Worm (Caenorhabditis elegans): ENCODE measurements around the gene glr-4.

The glr-4 gene

DNA sequence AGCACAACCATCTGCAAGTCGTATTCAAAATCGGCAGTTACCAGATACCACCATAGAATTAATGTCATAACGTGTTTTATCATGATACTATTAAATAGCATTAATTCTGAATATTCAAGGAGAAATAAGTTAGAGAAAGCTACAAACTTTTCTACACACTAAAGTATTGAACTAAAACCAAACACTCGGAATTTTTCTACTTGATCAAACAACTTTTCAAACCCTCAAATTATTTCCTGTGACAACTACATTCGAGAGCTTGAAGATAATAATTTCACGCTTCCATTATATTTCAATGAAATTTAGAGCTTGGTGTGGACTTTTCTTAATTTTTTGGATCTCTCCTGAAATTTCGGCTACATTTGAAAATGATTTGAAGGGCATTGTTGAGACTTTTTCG is 28.3 kb upstream of the glr-4 start, which contains the start of gene irld-47:
irld-47 (minus strand) TSS at position 101 of the 400 bp plus-strand sequence.
- no peak for TF ChIP-seq snpc-4 (tag; optimal IDR thresholded peaks at IDR 0.05)
- no peak for TF ChIP-seq lsy-2 (tag; optimal IDR thresholded peaks at IDR 0.05)
- TF ChIP-seq ama-1 (optimal IDR thresholded peaks at IDR 0.05), result no peak
- TF ChIP-seq lin-39 (tag; optimal IDR thresholded peaks at IDR 0.05), result no peak
- no peak for TF ChIP-seq mdl-1 (tag; optimal IDR thresholded peaks at IDR 0.05)
- no peak for TF ChIP-seq ztf-11 (tag; optimal IDR thresholded peaks at IDR 0.05)
- no peak for TF ChIP-seq ZK546.5 (tag; optimal IDR thresholded peaks at IDR 0.05)
- TF ChIP-seq mab-5 (tag; optimal IDR thresholded peaks at IDR 0.05), result no peak
- TF ChIP-seq crh-2 (tag; optimal IDR thresholded peaks at IDR 0.05), result no peak
- TF ChIP-seq nhr-237 (tag; optimal IDR thresholded peaks at IDR 0.05), result no peak
- TF ChIP-seq aly-2 (tag; optimal IDR thresholded peaks at IDR 0.05), result no peak
- TF ChIP-seq unc-39 (tag; optimal IDR thresholded peaks at IDR 0.05), result no peak
- TF ChIP-seq blmp-1 (tag; optimal IDR thresholded peaks at IDR 0.05; ENCODE audit: insufficient read depth), result no peak
- TF ChIP-seq unc-62 (GFP tag; optimal IDR thresholded peaks at IDR 0.05), result no peak
- no peak for TF ChIP-seq R02D3.7 (tag; optimal IDR thresholded peaks at IDR 0.05)
- no peak for TF ChIP-seq nhr-129 (tag; optimal IDR thresholded peaks at IDR 0.05)
- no peak for TF ChIP-seq sma-3 (GFP tag; optimal IDR thresholded peaks at IDR 0.05)
- TF ChIP-seq ztf-1 (GFP tag; conservative IDR thresholded peaks at IDR 0.05), result no peak

DNA sequence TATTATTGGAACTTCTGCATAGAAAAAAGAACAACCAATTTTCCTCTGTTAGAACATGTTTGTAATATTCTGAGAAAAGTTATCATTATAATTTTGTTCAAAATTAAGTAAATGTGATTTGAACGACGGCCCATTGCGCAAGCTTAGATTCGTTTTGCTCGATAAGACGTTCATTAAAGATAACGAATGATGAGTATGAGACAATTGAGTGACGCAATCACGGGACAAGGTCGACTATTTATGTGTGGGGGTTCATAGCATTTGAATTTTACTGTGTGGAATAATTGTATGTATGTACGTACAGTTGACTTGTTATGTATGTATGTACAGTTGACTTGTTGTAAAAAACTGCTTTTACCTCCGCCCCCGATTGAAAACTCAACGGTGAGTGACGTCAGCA is 25.2 kb upstream of the glr-4 start:
- TF ChIP-seq lin-13 (GFP tag; optimal IDR thresholded peaks at IDR 0.05) (no peak), nhr-237 (tag; optimal IDR thresholded peaks at IDR 0.05) (no peak), lin-39 (tag; optimal IDR thresholded peaks at IDR 0.05) (no peak), zag-1 (tag; optimal IDR thresholded peaks at IDR 0.05) (no peak), lin-11 (tag; optimal IDR thresholded peaks at IDR 0.05) (no peak), egl-27 (tag; optimal IDR thresholded peaks at IDR 0.05) (no peak), ama-1 (optimal IDR thresholded peaks at IDR 0.05) (no peak)

DNA sequence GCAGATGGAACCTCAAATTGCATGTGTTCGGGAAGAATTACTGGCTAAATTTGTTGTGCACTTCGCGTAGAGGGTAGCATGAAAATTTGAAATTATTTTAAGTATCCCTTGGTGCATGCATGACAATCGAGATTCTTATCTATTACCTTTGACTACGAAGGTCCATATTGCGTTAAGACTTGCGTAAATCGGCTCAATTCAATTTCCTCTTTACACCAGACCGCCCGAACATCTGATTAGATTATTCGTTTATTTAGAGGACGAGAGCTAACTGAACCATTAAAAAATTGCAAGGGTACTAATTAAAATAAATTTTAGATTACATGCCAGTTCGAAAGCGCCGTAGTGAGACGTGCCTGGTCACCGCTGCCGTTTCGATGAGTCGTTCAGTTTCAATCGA is 23.5 kb upstream of the glr-4 start:
- TF ChIP-seq nhr-237 (tag; optimal IDR thresholded peaks at IDR 0.05) (no peak), mab-5 (tag; optimal IDR thresholded peaks at IDR 0.05) (no peak), lsy-2 (tag; optimal IDR thresholded peaks at IDR 0.05) (no peak), sma-3 (GFP tag; optimal IDR thresholded peaks at IDR 0.05) (no peak)

DNA sequence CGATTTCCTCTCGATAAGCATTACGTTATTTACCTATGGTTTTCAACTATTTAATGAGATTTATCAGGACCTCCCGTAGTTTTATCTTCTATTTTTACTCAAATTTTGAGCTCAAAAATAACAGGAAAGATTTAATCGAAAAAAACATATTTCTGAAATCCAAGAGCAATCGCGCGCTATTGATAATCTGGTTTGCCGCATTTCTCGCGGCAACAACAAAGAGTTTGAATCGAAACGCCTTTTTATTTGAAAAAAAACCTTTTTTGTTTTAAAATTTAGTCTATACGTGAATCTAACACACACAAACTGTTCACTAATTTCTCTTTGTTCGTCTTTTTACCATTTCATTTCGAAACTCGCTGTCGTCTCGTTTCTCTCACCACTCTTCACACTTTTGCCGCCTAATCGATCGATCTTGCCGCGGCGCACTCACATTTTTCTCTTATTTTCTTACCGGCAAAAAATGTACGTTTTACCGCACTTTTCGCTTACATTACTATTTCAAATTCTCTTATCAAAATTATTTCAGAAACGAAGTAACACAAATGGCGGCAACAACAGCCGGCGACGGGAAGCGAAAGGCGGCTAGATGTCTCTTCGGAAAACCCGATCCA is 22.1 kb upstream of the glr-4 start, which contains the start of gene cki-2:
cki-2 (plus strand) TSS at position 337 of the 614 bp plus-strand sequence.
- TF ChIP-seq egl-27 (tag; optimal IDR thresholded peaks at IDR 0.05) (no peak), lsy-2 (tag; optimal IDR thresholded peaks at IDR 0.05) (peak in 1 of 2 experiments; percentile 45), unc-55 (GFP tag; optimal IDR thresholded peaks at IDR 0.05) (peak; percentile 23), fos-1 (tag; optimal IDR thresholded peaks at IDR 0.05) (peak; percentile 43), nhr-12 (tag; optimal IDR thresholded peaks at IDR 0.05) (no peak), nhr-237 (tag; optimal IDR thresholded peaks at IDR 0.05) (no peak), sma-9 (GFP tag; optimal IDR thresholded peaks at IDR 0.05) (peak; percentile 26), sma-9 (tag; optimal IDR thresholded peaks at IDR 0.05) (no peak), C34F6.9 (tag; optimal IDR thresholded peaks at IDR 0.05) (peak; percentile 28)

DNA sequence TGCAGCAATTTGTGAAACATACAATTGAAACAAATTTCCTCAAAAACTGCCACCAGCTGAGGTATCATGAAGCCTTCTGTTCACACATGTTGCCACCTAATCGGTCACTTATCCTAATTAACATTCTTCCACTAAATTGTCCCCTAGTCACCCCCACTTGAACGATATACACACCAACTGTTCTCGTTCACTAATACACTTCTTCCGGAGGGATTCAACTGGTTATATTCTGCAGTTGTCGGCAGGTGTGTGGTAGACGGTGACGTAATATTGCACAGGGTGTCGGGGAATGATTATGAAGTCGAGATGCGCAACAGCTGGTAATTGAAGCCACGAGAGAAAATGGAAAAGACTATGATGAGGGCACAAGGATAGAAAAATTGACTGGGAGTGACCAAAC is 21.3 kb upstream of the glr-4 start:
- TF ChIP-seq ama-1 (optimal IDR thresholded peaks at IDR 0.05) (no peak), nhr-129 (tag; optimal IDR thresholded peaks at IDR 0.05) (peak; percentile 34)

DNA sequence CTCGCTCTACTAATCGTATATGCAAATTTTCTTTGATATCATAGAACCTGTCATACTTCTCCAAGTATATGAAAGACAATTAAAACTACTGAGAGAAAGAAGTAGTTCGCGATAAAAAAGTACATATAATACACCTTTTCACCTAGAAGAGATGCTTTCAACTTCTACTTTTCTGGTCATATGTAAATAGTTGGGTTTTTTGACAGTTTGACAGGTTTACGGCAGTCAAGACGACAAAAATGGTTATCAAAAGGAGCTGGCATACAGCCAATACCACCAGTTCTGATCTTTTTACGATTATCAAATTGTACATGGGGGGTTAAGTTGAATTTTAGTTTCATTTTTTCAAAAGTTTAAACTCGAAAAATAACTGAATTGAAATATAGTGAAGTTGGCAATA is 20.8 kb upstream of the glr-4 start:
- TF ChIP-seq egl-27 (tag; optimal IDR thresholded peaks at IDR 0.05) (no peak), skn-1 (tag; optimal IDR thresholded peaks at IDR 0.05) (peak; percentile 30), fos-1 (tag; optimal IDR thresholded peaks at IDR 0.05) (peak; percentile 49)

DNA sequence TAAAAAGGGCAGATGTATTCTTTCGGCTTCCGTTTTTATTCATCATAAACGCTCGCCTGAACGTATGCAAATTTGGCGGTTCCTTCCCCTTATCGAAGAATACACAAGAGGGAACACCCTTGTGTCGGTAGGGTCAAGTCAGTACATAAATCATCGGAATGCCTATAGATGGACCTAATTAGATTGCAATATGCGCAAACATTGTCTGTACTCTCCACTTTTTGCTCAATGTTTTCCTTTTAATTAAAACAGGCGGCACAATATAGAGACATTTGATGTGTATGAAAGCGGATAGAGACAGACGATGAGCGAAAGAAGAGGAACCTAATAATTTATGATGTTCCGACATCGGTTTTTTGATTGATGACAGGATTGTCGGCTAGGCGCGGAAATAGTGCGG is 20.1 kb upstream of the glr-4 start:
- TF ChIP-seq ceh-16 (tag; optimal IDR thresholded peaks at IDR 0.05), result no peak
- peak; percentile 49 for TF ChIP-seq mab-5 (tag; optimal IDR thresholded peaks at IDR 0.05)
